Fruit fly (Drosophila melanogaster): Measurements from ENCODE around the gene CG2017.

CG2017 gene

DNA sequence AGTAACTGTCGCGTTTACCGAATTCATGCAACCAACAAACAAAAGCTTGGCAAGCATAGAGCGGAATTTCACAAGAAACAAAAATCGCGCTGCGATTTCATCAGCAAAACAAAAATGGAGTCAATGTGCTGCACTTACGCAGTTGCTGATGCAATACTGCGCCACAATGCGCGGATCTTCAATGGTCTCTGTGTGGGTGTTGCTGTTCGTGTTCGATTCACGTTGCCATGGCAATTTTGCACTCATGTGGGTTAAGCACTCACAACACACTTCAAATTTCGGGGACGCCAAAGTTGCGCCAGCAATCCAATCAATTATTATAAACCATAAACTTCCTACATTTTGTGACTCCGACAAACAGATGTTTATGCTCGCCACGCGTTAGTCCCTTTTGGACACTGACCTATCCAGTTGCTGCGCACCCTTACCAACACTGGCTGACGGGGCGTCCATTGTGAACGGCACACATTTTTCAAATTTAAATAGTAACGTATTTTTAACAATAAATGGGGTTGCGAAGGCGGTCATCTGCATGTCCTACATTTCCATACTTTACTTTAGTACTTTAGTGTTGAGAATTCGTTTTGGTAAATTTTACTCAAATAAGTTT lies at the start of gene CG2017 (continued):
- TF ChIP-seq CG1792 (GFP tag; optimal IDR thresholded peaks at IDR 0.05) (peak; percentile 42), CG8290 (GFP tag; optimal IDR thresholded peaks at IDR 0.05) (no peak), CG8290 (tag; optimal IDR thresholded peaks at IDR 0.05) (peak in 1 of 2 experiments; percentile 89), CG12104 (GFP tag; optimal IDR thresholded peaks at IDR 0.05) (no peak), Dip3 (GFP tag; optimal IDR thresholded peaks at IDR 0.05) (peak; percentile 52), crp (GFP tag; optimal IDR thresholded peaks at IDR 0.05) (peak; percentile 76 to 98), Sry-δ (GFP tag; optimal IDR thresholded peaks at IDR 0.05) (peak; percentile 54), CG30431 (GFP tag; optimal IDR thresholded peaks at IDR 0.05) (peak; percentile 20), maf-S (GFP tag; optimal IDR thresholded peaks at IDR 0.05) (peak; percentile 46), CG18619 (GFP tag; optimal IDR thresholded peaks at IDR 0.05) (peak; percentile 25), CG5245 (GFP tag; optimal IDR thresholded peaks at IDR 0.05) (peak; percentile 34), HmgD (GFP tag; optimal IDR thresholded peaks at IDR 0.05) (peak; percentile 60), odd (GFP tag; optimal IDR thresholded peaks at IDR 0.05) (no peak), dpn (GFP tag; optimal IDR thresholded peaks at IDR 0.05) (peak; percentile 56), zf30C (GFP tag; optimal IDR thresholded peaks at IDR 0.05) (no peak), sens (GFP tag) (peak; percentile 82), gcm (GFP tag; optimal IDR thresholded peaks at IDR 0.05) (no peak), E2f1 (GFP tag; IDR thresholded peaks at IDR 0.05) (peak; percentile 39; the same call in 1 of the 2 replicates), Opbp (GFP tag; IDR thresholded peaks at IDR 0.05; ENCODE audit: partially characterized antibody) (peak; percentile 72), Jarid2 (GFP tag; optimal IDR thresholded peaks at IDR 0.05) (peak; percentile 0), tap (tag; optimal IDR thresholded peaks at IDR 0.05) (no peak), CG17829 (tag; optimal IDR thresholded peaks at IDR 0.05) (peak; percentile 49), CG8089 (GFP tag; optimal IDR thresholded peaks at IDR 0.05) (peak; percentile 22), bab2 (GFP tag; optimal IDR thresholded peaks at IDR 0.05) (peak; percentile 53), Sox102F (GFP tag; optimal IDR thresholded peaks at IDR 0.05) (peak; percentile 11), sr (GFP tag; IDR thresholded peaks at IDR 0.05) (0 out of 3 replicates have a peak, but pooled peaks have one; percentile 7), Meics (GFP tag; optimal IDR thresholded peaks at IDR 0.05) (peak; percentile 32), CG13296 (GFP tag; optimal IDR thresholded peaks at IDR 0.05) (no peak), mirr (GFP tag; optimal IDR thresholded peaks at IDR 0.05) (peak; percentile 42), Trl (optimal IDR thresholded peaks at IDR 0.05) (no peak), Trl (GFP tag; optimal IDR thresholded peaks at IDR 0.05) (peak; percentile 12), CG2202 (tag; optimal IDR thresholded peaks at IDR 0.05) (no peak), CG2116 (GFP tag; optimal IDR thresholded peaks at IDR 0.05) (peak; percentile 76), cato (GFP tag; optimal IDR thresholded peaks at IDR 0.05; ENCODE audit: borderline replicate concordance) (no peak), CG4820 (GFP tag; optimal IDR thresholded peaks at IDR 0.05) (no peak), Abd-B (GFP tag; optimal IDR thresholded peaks at IDR 0.05) (peak; percentile 55), Atf-2 (GFP tag; optimal IDR thresholded peaks at IDR 0.05) (no peak), p53 (GFP tag; optimal IDR thresholded peaks at IDR 0.05) (peak; percentile 67), lilli (GFP tag; optimal IDR thresholded peaks at IDR 0.05) (peak; percentile 29), crc (GFP tag; optimal IDR thresholded peaks at IDR 0.05) (peak; percentile 26), Dll (GFP tag; IDR thresholded peaks at IDR 0.05; ENCODE audit: partially characterized antibody) (peak; percentile 38; the same call in 2 of the 4 replicates), row (GFP tag; IDR thresholded peaks at IDR 0.05) (peak; percentile 36; the same call in 1 of the 3 replicates), vfl (GFP tag; optimal IDR thresholded peaks at IDR 0.05) (peak; percentile 75), ttk (GFP tag; IDR thresholded peaks at IDR 0.05) (peak; percentile 31; the same call in 1 of the 2 replicates), disco-r (GFP tag; optimal IDR thresholded peaks at IDR 0.05) (peak; percentile 18), CG10462 (GFP tag; optimal IDR thresholded peaks at IDR 0.05) (no peak), CG6813 (GFP tag; optimal IDR thresholded peaks at IDR 0.05) (no peak), HLH54F (GFP tag; optimal IDR thresholded peaks at IDR 0.05) (peak; percentile 71), CG11696 (GFP tag; IDR thresholded peaks at IDR 0.05) (no peak), Chrac-16 (GFP tag; optimal IDR thresholded peaks at IDR 0.05) (peak; percentile 41), H15 (GFP tag; IDR thresholded peaks at IDR 0.05) (peak; percentile 35; the same call in 1 of the 3 replicates)
